Worm (Caenorhabditis elegans) whole organism, L3 larva: ENCODE measurements around the gene F35A5.1.

ENCODE experiments used
- ZK546.5 ChIP-seq: sonication (generic microtip); optimal IDR thresholded peaks from 2 replicates; lab custom pipeline; 2017; ENCODE audit warnings: missing biosample characterization, missing genetic modification characterization
- aly-2 ChIP-seq: fragments of 150-350 bp; optimal IDR thresholded peaks from 2 replicates; lab custom pipeline; 2014; ENCODE audit warnings: missing biosample characterization, missing genetic modification characterization
- ama-1 ChIP-seq: fragments of 150-350 bp; optimal IDR thresholded peaks from 2 replicates; lab custom pipeline; 2018
- ceh-28 ChIP-seq: fragments of 150-350 bp; optimal IDR thresholded peaks from 2 replicates; lab custom pipeline; 2014; ENCODE audit warnings: missing biosample characterization, missing genetic modification reagents, missing genetic modification characterization
- ceh-82 ChIP-seq: fragments of 150-350 bp; optimal IDR thresholded peaks from 2 replicates; lab custom pipeline; 2014; ENCODE audit warnings: missing biosample characterization, missing genetic modification characterization
- ceh-9 ChIP-seq: sonication (generic microtip); optimal IDR thresholded peaks from 2 replicates; lab custom pipeline; 2018; ENCODE audit warnings: missing biosample characterization, missing genetic modification characterization
- daf-12 ChIP-seq: fragments of 150-350 bp; optimal IDR thresholded peaks from 2 replicates; lab custom pipeline; 2014; ENCODE audit warnings: missing biosample characterization, missing genetic modification reagents, missing genetic modification characterization
- egl-27 ChIP-seq: sonication (generic microtip); optimal IDR thresholded peaks from 4 replicates; lab custom pipeline; 2017; ENCODE audit warnings: missing biosample characterization, missing genetic modification reagents, missing genetic modification characterization
- egl-5 ChIP-seq: fragments of 150-350 bp; optimal IDR thresholded peaks from 2 replicates; lab custom pipeline; 2017; ENCODE audit warnings: missing biosample characterization, missing genetic modification reagents, missing genetic modification characterization, inconsistent platforms
- elt-1 ChIP-seq: fragments of 150-350 bp; optimal IDR thresholded peaks from 2 replicates; lab custom pipeline; 2014; ENCODE audit warnings: missing biosample characterization, missing genetic modification characterization
- elt-2 ChIP-seq: sonication (generic microtip); optimal IDR thresholded peaks from 2 replicates; lab custom pipeline; 2016; ENCODE audit warnings: missing genetic modification reagents, mild to moderate bottlenecking, missing genetic modification characterization, missing compliant biosample characterization
- elt-3 ChIP-seq, 3 experiments: fragments of 150-350 bp in 1 of 3; sonication (generic microtip) in 2 of 3; optimal IDR thresholded peaks; 2 replicates in 2 of 3; 4 replicates in 1 of 3; lab custom pipeline; 2014 to 2017; ENCODE audit warnings: missing biosample characterization in 3 of 3, missing genetic modification characterization in 3 of 3
- fkh-10 ChIP-seq: sonication (generic microtip); optimal IDR thresholded peaks from 2 replicates; lab custom pipeline; 2017; ENCODE audit warnings: missing biosample characterization, missing genetic modification reagents, missing genetic modification characterization
- hmg-11 ChIP-seq: sonication (generic microtip); optimal IDR thresholded peaks from 2 replicates; lab custom pipeline; 2016; ENCODE audit warnings: missing genetic modification characterization, missing compliant biosample characterization
- jun-1 ChIP-seq: fragments of 150-350 bp; optimal IDR thresholded peaks from 2 replicates; lab custom pipeline; 2014; ENCODE audit warnings: missing biosample characterization, missing genetic modification reagents, missing genetic modification characterization
- lsy-12 ChIP-seq: sonication (generic microtip); optimal IDR thresholded peaks from 2 replicates; lab custom pipeline; 2016; ENCODE audit warnings: mild to moderate bottlenecking, missing genetic modification characterization, missing compliant biosample characterization
- mdl-1 ChIP-seq: fragments of 150-350 bp; optimal IDR thresholded peaks from 2 replicates; lab custom pipeline; 2014; ENCODE audit warnings: missing biosample characterization, missing genetic modification characterization
- nfya-1 ChIP-seq: sonication (generic microtip); optimal IDR thresholded peaks from 2 replicates; lab custom pipeline; 2017; ENCODE audit warnings: missing genetic modification characterization, mild to moderate bottlenecking, missing compliant biosample characterization, antibody characterized with exemption, moderate library complexity; ENCODE audit not compliant: insufficient read depth
- nhr-12 ChIP-seq: fragments of 150-350 bp; optimal IDR thresholded peaks from 2 replicates; lab custom pipeline; 2014; ENCODE audit warnings: missing biosample characterization, missing genetic modification characterization
- nhr-23 ChIP-seq: fragments of 150-350 bp; optimal IDR thresholded peaks from 2 replicates; lab custom pipeline; 2014; ENCODE audit warnings: missing biosample characterization, missing genetic modification reagents, missing genetic modification characterization
- nhr-25 ChIP-seq: sonication (generic microtip); optimal IDR thresholded peaks from 2 replicates; lab custom pipeline; 2017; ENCODE audit warnings: missing biosample characterization, missing genetic modification characterization
- nhr-28 ChIP-seq: fragments of 150-350 bp; optimal IDR thresholded peaks from 2 replicates; lab custom pipeline; 2014; ENCODE audit warnings: missing biosample characterization, missing genetic modification characterization
- nhr-43 ChIP-seq: sonication (generic microtip); optimal IDR thresholded peaks from 2 replicates; lab custom pipeline; 2016; ENCODE audit warnings: mild to moderate bottlenecking, missing genetic modification characterization, missing compliant biosample characterization; ENCODE audit not compliant: poor library complexity, severe bottlenecking
- nhr-67 ChIP-seq: fragments of 150-350 bp; optimal IDR thresholded peaks from 2 replicates; lab custom pipeline; 2014; ENCODE audit warnings: missing biosample characterization, missing genetic modification characterization
- nhr-76 ChIP-seq: fragments of 150-350 bp; sonication (generic microtip); optimal IDR thresholded peaks from 5 replicates; lab custom pipeline; 2014; ENCODE audit warnings: missing biosample characterization, missing genetic modification characterization
- nhr-77 ChIP-seq: fragments of 150-350 bp; optimal IDR thresholded peaks from 2 replicates; lab custom pipeline; 2014; ENCODE audit warnings: missing biosample characterization, missing genetic modification characterization
- pha-4 ChIP-seq: fragments of 150-350 bp; optimal IDR thresholded peaks from 2 replicates; lab custom pipeline; 2014; ENCODE audit warnings: missing biosample characterization, missing genetic modification reagents, missing genetic modification characterization
- pqm-1 ChIP-seq: fragments of 150-350 bp; optimal IDR thresholded peaks from 2 replicates; lab custom pipeline; 2017; ENCODE audit warnings: missing biosample characterization, missing genetic modification characterization, inconsistent platforms
- sea-2 ChIP-seq: fragments of 150-350 bp; sonication (generic microtip); optimal IDR thresholded peaks from 4 replicates; lab custom pipeline; 2014; ENCODE audit warnings: missing biosample characterization, missing genetic modification reagents, missing genetic modification characterization
- tbx-2 ChIP-seq: sonication (generic microtip); optimal IDR thresholded peaks from 2 replicates; lab custom pipeline; 2016; ENCODE audit warnings: mild to moderate bottlenecking, missing genetic modification characterization, missing compliant biosample characterization
- unc-62 ChIP-seq: fragments of 150-350 bp; sonication (generic microtip); optimal IDR thresholded peaks from 4 replicates; lab custom pipeline; 2014; ENCODE audit warnings: missing biosample characterization, missing genetic modification reagents, missing genetic modification characterization
- zag-1 ChIP-seq: fragments of 150-350 bp; optimal IDR thresholded peaks from 2 replicates; lab custom pipeline; 2014; ENCODE audit warnings: missing biosample characterization, missing genetic modification characterization
- ztf-11 ChIP-seq: fragments of 150-350 bp; optimal IDR thresholded peaks from 2 replicates; lab custom pipeline; 2014; ENCODE audit warnings: missing biosample characterization, missing genetic modification characterization
- ztf-4 ChIP-seq: fragments of 150-350 bp; optimal IDR thresholded peaks from 2 replicates; lab custom pipeline; 2014; ENCODE audit warnings: missing biosample characterization, missing genetic modification characterization

The F35A5.1 gene

DNA sequence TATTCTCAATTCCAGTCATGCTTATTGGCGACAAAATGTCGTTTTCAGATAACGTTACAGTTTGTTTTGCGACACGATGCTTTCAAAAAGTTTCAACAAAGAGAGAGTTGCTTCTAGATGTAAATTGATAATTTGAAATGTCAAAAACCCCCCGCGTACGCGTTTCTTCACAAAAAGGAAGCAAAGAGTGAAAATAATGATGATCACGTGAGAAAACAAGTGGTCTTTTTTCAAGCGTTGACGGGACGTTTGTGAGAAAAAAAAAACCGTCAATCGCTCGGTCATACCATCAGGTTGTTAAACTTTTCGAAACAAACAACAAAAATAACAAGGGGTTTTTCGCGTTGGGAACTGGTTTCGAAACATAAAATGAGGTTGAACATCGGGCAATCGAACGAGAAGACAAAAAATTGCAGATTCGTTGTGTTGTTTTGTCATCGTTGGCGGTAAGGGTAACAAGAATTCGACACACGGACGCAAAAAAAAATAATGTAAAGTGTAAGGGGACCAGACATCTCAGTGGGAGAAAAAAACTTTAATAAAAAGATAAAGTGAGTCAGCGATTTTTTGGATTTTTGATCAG, 24.9 kb downstream of the F35A5.1 start:
- TF ChIP-seq lsy-12 (tag; lab: Kevin White, UChicago) (peak; percentile 6), ceh-9 (tag; lab: Kevin White, UChicago) (no peak), nhr-43 (peak; percentile 4), pqm-1 (peak; percentile 56), nhr-77 (tag; lab: Kevin White, UChicago) (no peak), nhr-25 (tag; lab: Kevin White, UChicago) (peak; percentile 39), jun-1 (peak; percentile 3), fkh-10 (no peak), nfya-1 (tag; lab: Kevin White, UChicago) (peak; percentile 39), nhr-28 (tag; lab: Kevin White, UChicago) (no peak), pha-4 (tag; lab: Kevin White, UChicago) (peak; percentile 67), nhr-67 (tag; lab: Kevin White, UChicago) (no peak), ZK546.5 (tag; lab: Kevin White, UChicago) (no peak), ama-1 (lab: Kevin White, UChicago) (peak; percentile 43), elt-2 (tag; lab: Kevin White, UChicago) (peak; percentile 93), tbx-2 (no peak), nhr-76 (no peak), ztf-11 (tag; lab: Kevin White, UChicago) (no peak), nhr-23 (tag; lab: Kevin White, UChicago) (no peak), egl-27 (tag; lab: Kevin White, UChicago) (peak; percentile 56)

DNA sequence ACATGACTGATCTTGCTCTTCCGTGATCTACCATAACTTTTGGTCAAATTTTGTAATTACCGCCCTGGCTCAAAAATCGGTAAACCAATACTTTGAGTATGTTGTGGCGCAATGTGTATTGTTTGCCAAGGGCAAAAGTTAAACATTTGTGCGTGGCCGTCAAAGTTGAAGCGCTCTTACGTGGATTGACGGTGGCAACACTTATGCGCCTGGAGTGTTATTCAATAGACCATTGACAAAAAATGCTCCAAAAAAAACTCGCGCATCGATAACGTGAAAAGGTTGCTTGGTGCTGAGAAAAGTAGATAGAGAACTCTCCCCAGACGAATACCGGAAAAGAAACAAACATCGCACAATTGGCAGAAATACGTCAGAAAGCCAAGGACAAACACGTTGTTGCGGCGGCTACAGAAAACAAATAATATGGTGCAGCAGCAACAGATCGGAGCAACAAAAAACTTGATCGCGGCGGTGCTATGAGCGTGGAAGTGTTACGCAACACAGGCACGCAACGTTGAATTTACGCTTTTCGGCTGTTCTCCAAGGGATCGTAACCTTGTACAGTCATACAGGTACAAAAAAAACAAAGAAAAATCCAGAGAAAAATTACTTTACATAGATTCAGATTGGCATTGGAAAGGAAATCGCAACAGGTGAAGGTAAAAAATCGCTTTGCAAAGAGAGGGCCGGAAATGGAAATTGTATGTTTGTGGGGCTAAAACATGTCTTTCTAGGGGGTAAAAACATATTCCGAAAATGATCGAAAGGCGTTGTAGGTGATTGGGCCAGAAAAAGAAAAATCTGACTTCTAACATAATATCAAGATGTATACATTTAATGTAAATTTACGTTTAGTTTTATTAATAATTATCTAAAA, 26.9 kb downstream of the F35A5.1 start:
- no peak for TF ChIP-seq tbx-2
- TF ChIP-seq elt-3 (tag; optimal IDR thresholded peaks at IDR 0.05; lab: Kevin White, UChicago), result no peak
- TF ChIP-seq elt-1, result no peak
- peak; percentile 84 for TF ChIP-seq pha-4 (tag; lab: Kevin White, UChicago)
- no peak for TF ChIP-seq hmg-11 (tag; lab: Kevin White, UChicago)

DNA sequence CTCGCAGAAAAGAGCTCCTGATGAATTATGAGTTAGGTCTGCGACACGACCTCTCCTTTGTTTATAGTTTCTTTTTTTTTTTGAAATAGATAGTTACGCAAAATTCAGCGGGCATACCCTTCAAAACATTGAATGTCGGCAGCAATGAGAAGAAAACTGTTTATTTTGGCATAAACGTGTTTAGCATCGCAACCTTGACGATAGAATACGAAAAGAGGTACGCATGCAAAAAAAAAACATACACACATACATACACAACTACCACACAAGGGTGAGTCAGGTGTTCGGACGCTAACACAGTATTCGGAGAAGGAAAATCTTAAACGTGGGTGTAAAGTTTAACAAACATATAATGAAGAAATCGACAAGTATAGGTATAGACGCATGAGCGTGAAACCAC, 28.4 kb downstream of the F35A5.1 start:
- peak; percentile 1 for TF ChIP-seq pha-4 (tag; lab: Kevin White, UChicago)
- peak; percentile 90 for TF ChIP-seq nhr-25 (tag; lab: Kevin White, UChicago)
- TF ChIP-seq mdl-1 (tag; lab: Kevin White, UChicago), result no peak
- TF ChIP-seq, all 47 proteins: peak for 2

DNA sequence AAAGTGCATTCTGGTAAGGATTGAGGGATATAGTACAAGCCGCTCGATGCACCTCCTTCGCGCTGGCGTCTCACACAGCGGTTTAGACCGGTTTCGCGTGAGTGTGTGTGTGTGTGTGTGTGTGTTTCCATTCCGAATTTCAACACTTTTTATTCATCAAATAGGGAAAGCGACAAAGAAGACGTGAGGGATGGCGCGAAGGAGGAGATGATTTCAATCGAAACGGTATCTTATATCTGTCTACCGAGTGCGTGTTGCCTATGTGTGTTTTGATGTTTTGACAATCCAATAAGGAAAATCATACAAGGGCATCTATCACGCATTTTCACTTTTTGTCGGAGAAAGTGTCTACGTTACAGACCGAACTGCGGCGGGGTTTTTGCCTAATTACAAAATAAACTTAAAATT, 30.5 kb downstream of the F35A5.1 start:
- TF ChIP-seq nhr-43 (peak; percentile 69), elt-1 (peak; percentile 64), ama-1 (lab: Kevin White, UChicago) (peak; percentile 15), nhr-12 (tag; lab: Kevin White, UChicago) (no peak), nhr-76 (no peak), egl-5 (tag; lab: Kevin White, UChicago) (no peak), ceh-82 (tag; lab: Kevin White, UChicago) (no peak), zag-1 (no peak), ZK546.5 (tag; lab: Kevin White, UChicago) (no peak), nhr-67 (tag; lab: Kevin White, UChicago) (no peak), aly-2 (no peak), fkh-10 (no peak), nhr-25 (tag; lab: Kevin White, UChicago) (peak; percentile 97), ztf-4 (tag; lab: Kevin White, UChicago) (no peak), ztf-11 (tag; lab: Kevin White, UChicago) (no peak), ceh-28 (peak; percentile 20), elt-3 (tag; optimal IDR thresholded peaks at IDR 0.05; lab: Kevin White, UChicago) (peak in 1 of 3 experiments; percentile 44), sea-2 (GFP tag; lab: Kevin White, UChicago) (no peak), unc-62 (no peak), nhr-23 (tag; lab: Kevin White, UChicago) (peak; percentile 54), tbx-2 (peak; percentile 2), daf-12 (no peak)
